Worm (Caenorhabditis elegans) whole organism, midembryonic: ENCODE data around the gene hlb-1.

Source experiments
- T22C8.4 ChIP-seq: fragments of 200-800 bp; sonication (Bioruptor generic); IDR thresholded peaks from 2 replicates; pipeline ENCODE4 v1.3.6; 2022; ENCODE audit warnings: missing genetic modification characterization, missing compliant biosample characterization
- cog-1 ChIP-seq: sonication (generic microtip); optimal IDR thresholded peaks from 2 replicates; lab custom pipeline; 2016; ENCODE audit warnings: missing genetic modification characterization, missing compliant biosample characterization
- flt-1 ChIP-seq: fragments of 200-800 bp; sonication (Bioruptor generic); IDR thresholded peaks from 2 replicates; pipeline ENCODE4 v1.3.6; 2022; ENCODE audit warnings: missing genetic modification characterization, missing compliant biosample characterization
- klf-2 ChIP-seq: fragments of 200-800 bp; sonication (Bioruptor generic); conservative IDR thresholded peaks from 2 replicates; pipeline ENCODE4 v1.3.6; 2022; ENCODE audit warnings: missing genetic modification reagents, missing genetic modification characterization, missing compliant biosample characterization
- med-1 ChIP-seq: sonication (generic microtip); optimal IDR thresholded peaks from 2 replicates; lab custom pipeline; 2017; ENCODE audit warnings: missing genetic modification characterization, mild to moderate bottlenecking, missing compliant biosample characterization, antibody characterized with exemption, missing genetic modification reagents; ENCODE audit not compliant: insufficient read depth
- ref-1 ChIP-seq: fragments of 200-800 bp; sonication (Bioruptor generic); conservative IDR thresholded peaks from 2 replicates; pipeline ENCODE4 v1.3.6; 2022; ENCODE audit warnings: missing genetic modification reagents, missing genetic modification characterization, missing compliant biosample characterization
- tab-1 ChIP-seq: fragments of 200-800 bp; sonication (Bioruptor generic); IDR thresholded peaks from 2 replicates; pipeline ENCODE4 v1.3.6; 2022; ENCODE audit warnings: missing genetic modification characterization, missing compliant biosample characterization
- ztf-23 ChIP-seq: fragments of 200-800 bp; sonication (Bioruptor generic); IDR thresholded peaks from 2 replicates; pipeline ENCODE4 v1.3.6; 2022; ENCODE audit warnings: missing genetic modification reagents, missing genetic modification characterization, missing compliant biosample characterization
- ztf-29 ChIP-seq: fragments of 200-800 bp; sonication (Bioruptor generic); IDR thresholded peaks from 2 replicates; pipeline ENCODE4 v1.3.6; 2022; ENCODE audit warnings: missing genetic modification reagents, missing genetic modification characterization, missing compliant biosample characterization

hlb-1 gene

DNA sequence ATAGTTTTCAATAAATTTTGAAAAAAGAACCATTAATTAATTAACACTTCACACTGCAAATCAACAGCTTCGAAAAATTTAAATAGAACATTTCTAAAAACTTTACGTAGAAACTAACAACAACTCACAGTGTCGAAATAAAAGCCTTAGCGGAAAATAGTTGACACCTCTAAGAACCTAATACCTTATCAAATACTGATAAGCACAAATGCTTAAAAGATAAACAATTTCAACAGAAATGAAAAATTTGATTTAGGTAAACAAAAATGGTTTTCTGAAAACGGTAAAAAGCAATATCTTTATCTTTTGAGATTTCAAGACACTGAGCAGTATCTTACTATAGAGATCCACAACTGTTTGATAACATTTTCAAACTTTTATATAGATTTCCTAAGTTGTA, 5.7 kb downstream of the hlb-1 start:
- no peak for TF ChIP-seq flt-1 (GFP tag; lab: Robert Waterston, UW)

DNA sequence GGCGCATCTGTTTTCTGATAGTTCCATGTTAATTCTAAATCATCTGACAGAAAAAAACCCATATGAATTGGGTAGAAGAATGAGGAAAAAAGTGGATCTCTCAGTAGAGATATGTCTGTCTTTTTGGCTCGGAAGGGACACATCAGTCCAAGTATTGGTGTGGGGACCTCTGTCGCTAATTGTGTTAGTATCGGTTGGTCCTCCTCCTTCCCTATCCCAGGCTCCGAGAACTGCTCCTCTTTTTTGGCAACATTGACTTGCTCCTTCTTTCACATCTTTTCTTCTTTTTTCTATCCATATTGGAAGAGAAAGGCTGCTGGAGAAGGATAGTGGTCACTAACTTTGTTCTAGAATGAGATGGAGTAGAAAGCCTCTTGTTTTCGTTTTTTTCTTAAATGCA, 6.6 kb downstream of the hlb-1 start:
- no peak for TF ChIP-seq tab-1
- TF ChIP-seq ztf-29: no peak
- TF ChIP-seq flt-1 (GFP tag; lab: Robert Waterston, UW): no peak

DNA sequence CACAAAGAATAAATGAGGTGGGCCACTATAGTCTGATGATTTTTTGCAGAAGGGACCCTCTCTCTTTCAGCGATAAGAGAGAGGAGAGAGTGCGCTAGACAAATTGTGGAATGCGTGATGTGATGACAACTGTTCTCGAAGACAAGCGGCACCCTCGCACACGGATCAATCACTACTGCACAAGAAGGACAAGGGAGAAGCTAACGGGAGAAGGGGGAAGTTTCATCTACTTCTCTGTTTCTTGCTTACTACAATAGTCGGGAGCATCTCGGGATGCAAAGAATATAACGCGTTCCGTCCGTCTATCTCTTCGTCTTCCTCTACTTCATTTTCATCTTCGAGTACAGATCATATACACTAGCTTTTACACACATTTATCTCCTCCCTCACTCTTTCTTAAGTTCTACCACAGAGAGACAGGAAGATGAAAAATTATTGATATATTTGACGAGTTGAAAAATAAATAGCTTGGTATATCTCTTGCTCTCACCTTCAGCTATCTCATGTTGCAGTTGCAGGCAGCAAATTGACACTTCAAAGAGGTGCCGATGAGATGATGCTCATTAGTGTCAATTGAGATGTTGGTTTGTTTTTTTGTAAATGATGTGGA, 9.1 kb downstream of the hlb-1 start:
- no peak for TF ChIP-seq flt-1 (GFP tag; lab: Robert Waterston, UW)
- TF ChIP-seq klf-2: no peak

DNA sequence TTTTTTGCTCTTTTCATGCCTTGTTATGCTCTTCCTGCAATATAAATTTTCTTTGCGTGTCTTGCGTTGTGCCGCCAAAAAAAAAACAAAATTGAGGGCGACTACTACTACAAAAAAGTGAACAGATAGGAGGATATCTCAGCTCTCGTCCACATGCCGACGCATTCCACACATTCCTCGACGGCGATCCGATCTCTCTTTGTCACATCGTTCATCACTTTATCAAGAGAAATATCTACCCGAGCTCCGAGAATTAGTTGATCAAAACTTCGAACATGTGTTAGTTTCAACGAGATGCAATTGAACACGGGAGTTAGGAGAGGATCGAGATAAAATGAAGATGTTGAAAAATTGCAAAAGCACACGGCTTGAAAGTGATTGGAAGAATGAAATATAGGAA, 11.4 kb downstream of the hlb-1 start:
- TF ChIP-seq flt-1 (GFP tag; lab: Robert Waterston, UW) (no peak), tab-1 (no peak), cog-1 (tag; lab: Kevin White, UChicago) (no peak), med-1 (GFP tag; lab: Kevin White, UChicago) (no peak), ztf-23 (GFP tag; lab: Robert Waterston, UW) (no peak), klf-2 (no peak), ref-1 (no peak), ztf-29 (no peak), T22C8.4 (no peak)

DNA sequence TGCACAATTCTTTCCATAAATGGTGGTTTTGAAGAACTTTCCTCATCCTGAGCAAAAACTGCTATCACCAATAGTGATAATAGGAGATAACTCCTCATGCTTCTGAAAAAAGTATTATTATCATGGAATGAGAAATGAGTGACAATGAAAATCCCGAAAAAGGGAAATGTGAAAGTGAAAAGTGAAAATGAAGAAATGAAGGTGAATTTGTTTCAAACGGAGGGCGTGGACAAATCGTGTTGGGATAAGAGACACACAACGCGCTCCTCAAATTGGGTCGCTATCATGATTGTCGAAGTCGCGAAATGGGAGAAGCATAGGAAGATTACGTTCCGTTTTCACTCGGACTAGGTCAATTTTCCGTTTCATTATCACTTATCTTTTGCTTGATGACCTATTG, 18.3 kb downstream of the hlb-1 start, which contains the start of gene M03B6.3:
M03B6.3 (minus strand) TSS at position 102 of the 400 bp plus-strand sequence.
- TF ChIP-seq T22C8.4 (no peak), tab-1 (no peak), ztf-23 (GFP tag; lab: Robert Waterston, UW) (no peak), flt-1 (GFP tag; lab: Robert Waterston, UW) (no peak), ztf-29 (no peak), cog-1 (tag; lab: Kevin White, UChicago) (no peak), klf-2 (no peak)

DNA sequence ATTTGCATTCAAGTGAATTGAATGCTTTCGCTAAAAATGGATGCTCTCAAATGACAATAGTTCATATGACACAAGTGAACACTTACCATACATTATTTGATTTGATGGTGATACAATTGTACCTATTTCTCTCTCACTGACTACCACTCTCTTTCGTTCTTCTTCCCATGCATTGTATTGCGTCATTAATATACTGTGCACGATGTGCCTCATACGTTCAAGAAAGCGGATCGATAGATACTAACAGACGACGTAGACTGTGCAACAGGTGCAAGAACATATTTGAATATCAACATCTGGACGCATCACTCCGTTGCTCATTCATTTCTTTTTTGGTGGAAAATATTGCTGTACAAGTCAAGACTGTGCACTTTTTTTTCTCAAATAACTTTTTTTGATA, 23.8 kb downstream of the hlb-1 start, which contains the start of gene M03B6.4:
M03B6.4 (plus strand) TSS at position 149 of the 400 bp plus-strand sequence.
- TF ChIP-seq ztf-29 (no peak), tab-1 (no peak), klf-2 (no peak), med-1 (GFP tag; lab: Kevin White, UChicago) (no peak), ztf-23 (GFP tag; lab: Robert Waterston, UW) (no peak), T22C8.4 (no peak), ref-1 (no peak), flt-1 (GFP tag; lab: Robert Waterston, UW) (no peak), cog-1 (tag; lab: Kevin White, UChicago) (no peak)

DNA sequence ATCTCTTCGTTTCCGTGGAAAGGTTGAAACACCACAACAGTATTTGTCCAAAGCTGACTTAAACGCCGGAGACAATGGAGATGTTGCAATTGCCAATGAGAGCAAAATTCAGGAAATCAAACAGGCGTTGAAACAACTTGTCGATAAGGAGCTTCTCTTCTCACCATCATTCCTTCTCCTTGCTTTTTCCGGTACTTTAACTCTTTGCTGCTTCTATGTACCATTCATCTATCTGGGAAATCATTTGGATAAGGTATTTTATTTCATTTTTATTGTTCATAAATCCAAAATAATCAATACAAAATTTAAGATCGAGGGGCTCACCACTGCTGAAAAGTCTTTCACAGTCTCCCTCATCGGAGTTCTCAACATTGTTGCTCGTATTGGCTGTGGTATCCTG, 26.6 kb downstream of the hlb-1 start:
- TF ChIP-seq ztf-23 (GFP tag; lab: Robert Waterston, UW): no peak
- no peak for TF ChIP-seq cog-1 (tag; lab: Kevin White, UChicago)
- no peak for TF ChIP-seq tab-1
- no peak for TF ChIP-seq flt-1 (GFP tag; lab: Robert Waterston, UW)
- TF ChIP-seq ztf-29: no peak
- no peak for TF ChIP-seq ref-1
- no peak for TF ChIP-seq med-1 (GFP tag; lab: Kevin White, UChicago)
- no peak for TF ChIP-seq klf-2
- TF ChIP-seq T22C8.4: no peak

DNA sequence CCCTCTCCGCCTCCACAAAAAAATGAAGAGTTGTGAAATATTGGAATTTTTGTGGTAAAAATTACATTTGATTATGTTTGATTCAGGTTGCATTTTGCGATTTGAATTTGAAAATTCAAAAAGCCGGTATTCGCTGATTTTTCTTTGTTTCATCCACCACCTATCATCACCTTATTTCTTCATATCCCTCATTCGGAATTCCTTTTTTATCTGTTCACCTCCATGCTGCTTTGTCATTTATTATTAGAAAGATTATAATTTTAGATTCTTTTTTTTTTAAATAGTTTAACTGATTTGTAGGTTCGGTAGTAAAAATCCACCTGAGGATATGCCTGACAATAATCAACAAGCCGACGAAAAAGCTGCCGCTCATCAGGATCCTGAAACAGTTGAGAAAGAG, 29.9 kb downstream of the hlb-1 start, which contains the start of gene mct-3:
mct-3 (plus strand) TSS at position 301 of the 400 bp plus-strand sequence.
- TF ChIP-seq flt-1 (GFP tag; lab: Robert Waterston, UW) (no peak), cog-1 (tag; lab: Kevin White, UChicago) (no peak), ztf-23 (GFP tag; lab: Robert Waterston, UW) (no peak), tab-1 (no peak), ztf-29 (no peak), klf-2 (no peak), T22C8.4 (no peak), ref-1 (no peak), med-1 (GFP tag; lab: Kevin White, UChicago) (no peak)

DNA sequence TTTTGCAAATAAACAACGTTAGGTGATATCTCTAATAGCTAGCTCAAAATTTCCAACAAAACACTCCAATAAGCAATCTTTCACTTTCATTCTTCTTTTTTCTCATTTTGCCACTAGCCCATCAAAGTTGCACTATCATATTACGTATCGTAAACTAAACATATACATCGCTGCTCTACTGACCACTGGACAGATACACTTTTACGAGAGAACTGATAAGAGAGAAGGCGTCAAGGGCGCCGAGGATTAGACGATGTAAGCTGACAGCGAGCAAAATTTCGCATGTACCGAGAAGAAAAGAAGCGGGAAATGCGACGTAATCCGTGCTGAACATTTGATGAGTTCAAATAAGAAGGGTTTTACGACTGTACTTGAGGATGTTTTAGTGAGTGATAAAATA, 30.9 kb downstream of the hlb-1 start:
- no peak for TF ChIP-seq tab-1
- TF ChIP-seq ztf-23 (GFP tag; lab: Robert Waterston, UW): no peak
- no peak for TF ChIP-seq T22C8.4
- TF ChIP-seq cog-1 (tag; lab: Kevin White, UChicago): no peak

DNA sequence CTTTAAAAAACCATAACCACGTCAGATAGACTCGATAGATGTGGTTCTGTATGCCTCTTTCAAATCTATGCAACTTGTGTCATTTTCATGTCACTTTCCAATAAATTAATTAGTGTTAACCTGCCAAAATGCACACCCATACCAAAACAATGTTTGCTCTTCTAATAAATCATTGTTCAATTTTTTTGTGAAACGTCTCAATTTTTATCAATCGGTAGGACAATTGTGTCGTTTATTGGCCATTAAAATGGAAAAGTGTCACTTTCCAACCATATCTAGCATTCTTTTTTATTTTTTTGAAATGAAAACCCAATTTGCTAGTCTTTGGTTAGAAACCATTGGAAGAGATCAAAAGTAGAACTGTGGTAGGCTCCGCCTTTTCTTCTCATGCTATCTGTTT, 32.2 kb downstream of the hlb-1 start:
- TF ChIP-seq ztf-29: no peak
- no peak for TF ChIP-seq klf-2
- no peak for TF ChIP-seq ref-1
- TF ChIP-seq T22C8.4: no peak
- no peak for TF ChIP-seq flt-1 (GFP tag; lab: Robert Waterston, UW)
- TF ChIP-seq med-1 (GFP tag; lab: Kevin White, UChicago): no peak
- no peak for TF ChIP-seq cog-1 (tag; lab: Kevin White, UChicago)
- no peak for TF ChIP-seq ztf-23 (GFP tag; lab: Robert Waterston, UW)
- TF ChIP-seq tab-1: no peak

DNA sequence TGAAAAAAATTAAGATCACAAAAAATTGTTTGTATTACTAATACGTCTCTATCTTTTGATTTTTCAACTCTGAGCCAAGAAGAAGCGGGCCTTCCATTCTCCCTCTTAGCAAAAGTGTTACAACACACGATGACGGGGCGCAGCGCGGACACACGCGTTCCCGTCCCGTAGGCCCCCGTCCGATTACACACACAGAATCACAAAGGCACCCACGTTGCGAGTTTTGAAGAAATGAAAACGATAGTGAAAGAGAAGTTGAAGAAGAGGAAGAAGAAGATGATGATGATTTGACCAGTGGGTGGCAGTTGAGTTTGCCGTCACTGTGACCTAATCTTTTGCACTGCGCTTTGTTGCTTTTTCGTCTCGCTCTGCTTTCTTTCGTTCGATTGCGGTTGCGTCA, 36.5 kb downstream of the hlb-1 start:
- TF ChIP-seq tab-1: no peak
- TF ChIP-seq flt-1 (GFP tag; lab: Robert Waterston, UW): no peak
- no peak for TF ChIP-seq klf-2
- no peak for TF ChIP-seq cog-1 (tag; lab: Kevin White, UChicago)
- no peak for TF ChIP-seq ztf-23 (GFP tag; lab: Robert Waterston, UW)
- no peak for TF ChIP-seq ref-1
- TF ChIP-seq T22C8.4: no peak
- TF ChIP-seq ztf-29: no peak
- no peak for TF ChIP-seq med-1 (GFP tag; lab: Kevin White, UChicago)
